Worm (Caenorhabditis elegans) whole organism, L1 larva: ENCODE results near the gene srt-35.

Experiments used
- aha-1 ChIP-seq: fragments of 150-350 bp; optimal IDR thresholded peaks from 2 replicates; lab custom pipeline; 2014; ENCODE audit warnings: missing biosample characterization, missing genetic modification characterization
- ama-1 ChIP-seq: fragments of 150-350 bp; optimal IDR thresholded peaks from 2 replicates; lab custom pipeline; 2014
- ceh-88 ChIP-seq: fragments of 200-800 bp; sonication (Bioruptor generic); IDR thresholded peaks from 2 replicates; pipeline ENCODE4 v1.3.6; 2022; ENCODE audit warnings: missing genetic modification characterization, missing compliant biosample characterization
- hlh-17 ChIP-seq: fragments of 200-800 bp; sonication (Bioruptor generic); optimal IDR thresholded peaks from 2 replicates; lab custom pipeline; 2018; ENCODE audit warnings: missing genetic modification characterization, mild to moderate bottlenecking, missing compliant biosample characterization, moderate library complexity, borderline replicate concordance
- nhr-90 ChIP-seq: sonication (generic microtip); optimal IDR thresholded peaks from 2 replicates; lab custom pipeline; 2016; ENCODE audit warnings: mild to moderate bottlenecking, missing genetic modification characterization, missing compliant biosample characterization; ENCODE audit not compliant: poor library complexity
- unc-130 ChIP-seq: fragments of 150-350 bp; optimal IDR thresholded peaks from 2 replicates; lab custom pipeline; 2017; ENCODE audit warnings: missing biosample characterization, missing genetic modification characterization, inconsistent platforms

- no peak for TF ChIP-seq hlh-17
- TF ChIP-seq unc-130 (tag; lab: Kevin White, UChicago), result no peak
- TF ChIP-seq nhr-90 (tag; lab: Kevin White, UChicago), result no peak
- TF ChIP-seq aha-1 (tag; lab: Kevin White, UChicago), result no peak
- TF ChIP-seq ceh-88, result no peak
- TF ChIP-seq ama-1 (lab: Kevin White, UChicago), result no peak
Measured at ce11 chrV:4299741-4300140, 35.3 kb upstream of the srt-35 start, which contains the start of gene ZC132.3.
